Fruit fly (Drosophila melanogaster): ENCODE results near the gene spi.

spi gene

DNA sequence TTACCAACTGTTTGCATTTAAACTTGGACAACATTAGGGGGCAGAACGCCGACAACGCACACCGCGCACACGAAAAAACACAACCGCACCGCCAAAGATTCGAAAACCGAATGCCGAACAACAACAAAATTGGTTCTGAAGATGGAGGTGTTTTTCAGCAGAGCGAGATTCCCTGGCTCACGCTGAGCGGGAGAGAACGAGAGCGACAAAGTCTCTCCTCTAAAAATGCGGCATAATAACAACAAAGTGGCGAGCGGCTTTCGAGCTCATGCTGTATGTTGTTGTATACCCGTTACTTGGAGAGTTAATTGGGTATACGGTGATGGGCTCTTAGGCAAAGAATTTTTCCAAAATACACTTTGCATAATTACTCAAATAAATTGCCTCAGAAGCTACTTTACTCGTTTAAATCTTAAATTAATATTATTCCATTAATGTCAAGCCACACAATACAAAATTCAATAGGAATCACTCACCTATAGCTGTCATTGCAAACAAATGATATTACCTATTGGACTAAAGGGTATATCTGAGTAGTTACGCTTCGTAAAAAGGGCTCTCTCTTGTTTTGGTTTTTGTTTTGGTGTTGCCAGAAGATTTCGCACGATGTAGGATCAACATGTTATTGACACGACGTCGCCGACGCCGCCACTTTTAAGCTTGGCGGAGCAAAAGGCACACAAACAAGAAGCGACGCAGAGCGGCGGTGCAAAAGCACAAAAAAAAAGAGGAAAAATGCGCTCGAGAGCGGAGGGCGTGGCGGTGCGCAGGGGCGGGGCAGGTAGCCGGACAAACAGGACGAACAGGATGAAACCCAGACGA lies 4.4 kb downstream of the spi start (continued):
- TF ChIP-seq sc (optimal IDR thresholded peaks at IDR 0.05) (no peak), sc (GFP tag; optimal IDR thresholded peaks at IDR 0.05) (no peak), CG15011 (GFP tag; optimal IDR thresholded peaks at IDR 0.05) (peak; percentile 64), CG7987 (GFP tag; optimal IDR thresholded peaks at IDR 0.05) (no peak), Doc3 (GFP tag; IDR thresholded peaks at IDR 0.05; ENCODE audit: partially characterized antibody) (no peak), CG14050 (GFP tag; IDR thresholded peaks at IDR 0.05) (no peak), Ada2b (GFP tag; IDR thresholded peaks at IDR 0.05) (0 out of 2 replicates have a peak, but pooled peaks have one; percentile 5), CG10274 (GFP tag; optimal IDR thresholded peaks at IDR 0.05) (peak; percentile 47), Xrp1 (GFP tag; IDR thresholded peaks at IDR 0.05) (peak; percentile 67; the same call in 1 of the 2 replicates), CG5180 (GFP tag; optimal IDR thresholded peaks at IDR 0.05) (peak; percentile 24), CG1529 (GFP tag; optimal IDR thresholded peaks at IDR 0.05) (no peak), schlank (tag; optimal IDR thresholded peaks at IDR 0.05) (peak; percentile 55), vvl (GFP tag; IDR thresholded peaks at IDR 0.05) (0 out of 2 replicates have a peak, but pooled peaks have one; percentile 50), CG11093 (GFP tag; IDR thresholded peaks at IDR 0.05) (no peak), pros (GFP tag; optimal IDR thresholded peaks at IDR 0.05) (no peak), HLHmδ (GFP tag; optimal IDR thresholded peaks at IDR 0.05) (peak; percentile 63), Rx (GFP tag; IDR thresholded peaks at IDR 0.05) (peak; percentile 33; the same call in 1 of the 2 replicates), gcm2 (GFP tag; optimal IDR thresholded peaks at IDR 0.05) (no peak), gsb (GFP tag; IDR thresholded peaks at IDR 0.05) (no peak), tll (GFP tag; optimal IDR thresholded peaks at IDR 0.05) (no peak), CG8944 (GFP tag; optimal IDR thresholded peaks at IDR 0.05) (no peak), CG8924 (tag; optimal IDR thresholded peaks at IDR 0.05) (peak; percentile 65), onecut (GFP tag; IDR thresholded peaks at IDR 0.05) (0 out of 2 replicates have a peak, but pooled peaks have one; percentile 27), Abd-B (GFP tag; optimal IDR thresholded peaks at IDR 0.05) (peak; percentile 49), ac (GFP tag; optimal IDR thresholded peaks at IDR 0.05) (no peak), Dip3 (GFP tag; optimal IDR thresholded peaks at IDR 0.05) (peak; percentile 60), ro (GFP tag; IDR thresholded peaks at IDR 0.05) (no peak), CG11247 (GFP tag; IDR thresholded peaks at IDR 0.05) (no peak), CG17802 (tag; optimal IDR thresholded peaks at IDR 0.05) (no peak), CG7372 (GFP tag; IDR thresholded peaks at IDR 0.05) (0 out of 2 replicates have a peak, but pooled peaks have one; percentile 6), Gug (GFP tag; IDR thresholded peaks at IDR 0.05) (peak; percentile 35; the same call in 1 of the 4 replicates), D19A (tag; optimal IDR thresholded peaks at IDR 0.05) (peak; percentile 84), eve (GFP tag; optimal IDR thresholded peaks at IDR 0.05) (no peak), chinmo (GFP tag; IDR thresholded peaks at IDR 0.05; ENCODE audit: partially characterized antibody) (0 out of 4 replicates have a peak, but pooled peaks have one; percentile 55), H2.0 (GFP tag; IDR thresholded peaks at IDR 0.05) (peak; percentile 40; the same call in 1 of the 2 replicates), stc (GFP tag; IDR thresholded peaks at IDR 0.05) (no peak), CG33213 (GFP tag; optimal IDR thresholded peaks at IDR 0.05) (no peak), CG30403 (GFP tag; optimal IDR thresholded peaks at IDR 0.05) (peak; percentile 69), CG4404 (GFP tag; IDR thresholded peaks at IDR 0.05) (peak; percentile 48), CG16863 (GFP tag; optimal IDR thresholded peaks at IDR 0.05) (peak; percentile 27), amos (GFP tag; IDR thresholded peaks at IDR 0.05; ENCODE audit: partially characterized antibody) (peak; percentile 14; the same call in 1 of the 2 replicates), ssp (GFP tag; IDR thresholded peaks at IDR 0.05) (no peak), Lim3 (GFP tag; IDR thresholded peaks at IDR 0.05) (no peak), pzg (GFP tag; optimal IDR thresholded peaks at IDR 0.05) (no peak), lbe (GFP tag; optimal IDR thresholded peaks at IDR 0.05) (peak; percentile 93), E2f1 (GFP tag; IDR thresholded peaks at IDR 0.05) (peak; percentile 41; the same call in 1 of the 2 replicates), CG4360 (GFP tag; IDR thresholded peaks at IDR 0.05) (peak; percentile 94), Xbp1 (GFP tag; optimal IDR thresholded peaks at IDR 0.05) (peak; percentile 61), wdn (GFP tag; IDR thresholded peaks at IDR 0.05) (0 out of 2 replicates have a peak, but pooled peaks have one; percentile 13)
